Fruit fly (Drosophila melanogaster): ENCODE measurements around the gene CG32266.
A peak's percentile ranks its signal among the peaks of the same experiment; 100 is the strongest.

Gene CG32266

dm6 chr3L:3765782-3766520 lies 24.7 kb upstream of the CG32266 start (continued):
- TF ChIP-seq CG9705 (GFP tag; optimal IDR thresholded peaks at IDR 0.05) (no peak), lola (GFP tag; optimal IDR thresholded peaks at IDR 0.05) (no peak)

- TF ChIP-seq Myc (optimal IDR thresholded peaks at IDR 0.05): peak; percentile 50
- no peak for TF ChIP-seq Dif (GFP tag; optimal IDR thresholded peaks at IDR 0.05; ENCODE audit: partially characterized antibody)
These were observed 23.9 kb upstream of the CG32266 start for dm6 chr3L:3766704-3767103.

- TF ChIP-seq sv (GFP tag; optimal IDR thresholded peaks at IDR 0.05): peak; percentile 45
- peak; percentile 27 for TF ChIP-seq N (GFP tag; optimal IDR thresholded peaks at IDR 0.05)
- no peak for TF ChIP-seq dl (GFP tag; optimal IDR thresholded peaks at IDR 0.05; ENCODE audit: insufficient read depth in 1 of 2, partially characterized antibody in 2 of 2)
- peak; percentile 6 for TF ChIP-seq br (GFP tag; optimal IDR thresholded peaks at IDR 0.05)
- peak; percentile 24 for TF ChIP-seq OdsH (GFP tag; optimal IDR thresholded peaks at IDR 0.05)
- TF ChIP-seq usp (GFP tag; optimal IDR thresholded peaks at IDR 0.05): no peak
- TF ChIP-seq Hnf4 (GFP tag; optimal IDR thresholded peaks at IDR 0.05): peak; percentile 7
- TF ChIP-seq rgr (GFP tag; optimal IDR thresholded peaks at IDR 0.05): peak; percentile 34
- peak; percentile 33 for TF ChIP-seq Hr83 (GFP tag; optimal IDR thresholded peaks at IDR 0.05; ENCODE audit: poor library complexity, severe bottlenecking)
- peak in 1 of 2 experiments; percentile 23 for TF ChIP-seq foxo (GFP tag; optimal IDR thresholded peaks at IDR 0.05)
- peak; percentile 5 for TF ChIP-seq ey (GFP tag; optimal IDR thresholded peaks at IDR 0.05)
- TF ChIP-seq HLH106 (tag; optimal IDR thresholded peaks at IDR 0.05): no peak
These were observed 22.8 kb upstream of the CG32266 start for dm6 chr3L:3767825-3768224.

- no peak for TF ChIP-seq Myc (optimal IDR thresholded peaks at IDR 0.05)
- no peak for TF ChIP-seq ey (GFP tag; optimal IDR thresholded peaks at IDR 0.05)
- no peak for TF ChIP-seq CrebA (GFP tag; optimal IDR thresholded peaks at IDR 0.05; ENCODE audit: borderline replicate concordance)
- TF ChIP-seq Hnf4 (GFP tag; optimal IDR thresholded peaks at IDR 0.05): no peak
- no peak for TF ChIP-seq CG9705 (GFP tag; optimal IDR thresholded peaks at IDR 0.05)
- TF ChIP-seq HLH106 (tag; optimal IDR thresholded peaks at IDR 0.05): no peak
- TF ChIP-seq rgr (GFP tag; optimal IDR thresholded peaks at IDR 0.05): no peak
- no peak for TF ChIP-seq dl (GFP tag; optimal IDR thresholded peaks at IDR 0.05; ENCODE audit: insufficient read depth in 1 of 2, partially characterized antibody in 2 of 2)
- no peak for TF ChIP-seq sage (GFP tag; optimal IDR thresholded peaks at IDR 0.05)
- no peak for TF ChIP-seq dmrt93B (GFP tag; optimal IDR thresholded peaks at IDR 0.05)
These were observed 21.4 kb upstream of the CG32266 start for dm6 chr3L:3769157-3769556.

dm6 chr3L:3770823-3771222 lies 19.8 kb upstream of the CG32266 start:
- no peak for TF ChIP-seq woc (GFP tag; optimal IDR thresholded peaks at IDR 0.05)
- no peak for TF ChIP-seq lola (GFP tag; optimal IDR thresholded peaks at IDR 0.05)
- TF ChIP-seq dmrt93B (GFP tag; optimal IDR thresholded peaks at IDR 0.05): no peak

dm6 chr3L:3771406-3771935 lies 19.1 kb upstream of the CG32266 start:
- TF ChIP-seq Hr83 (GFP tag; optimal IDR thresholded peaks at IDR 0.05; ENCODE audit: poor library complexity, severe bottlenecking) (no peak), dsf (GFP tag; optimal IDR thresholded peaks at IDR 0.05; ENCODE audit: borderline replicate concordance) (no peak), jim (GFP tag; optimal IDR thresholded peaks at IDR 0.05) (no peak), GATAd (GFP tag; optimal IDR thresholded peaks at IDR 0.05) (no peak), foxo (GFP tag; optimal IDR thresholded peaks at IDR 0.05) (peak in 1 of 2 experiments; percentile 84), rgr (GFP tag; optimal IDR thresholded peaks at IDR 0.05) (peak; percentile 70), N (GFP tag; optimal IDR thresholded peaks at IDR 0.05) (no peak), CrebA (GFP tag; optimal IDR thresholded peaks at IDR 0.05; ENCODE audit: borderline replicate concordance) (peak; percentile 34), woc (GFP tag; optimal IDR thresholded peaks at IDR 0.05) (peak; percentile 48), Mio (GFP tag; optimal IDR thresholded peaks at IDR 0.05) (no peak), dl (GFP tag; optimal IDR thresholded peaks at IDR 0.05; ENCODE audit: insufficient read depth in 1 of 2, partially characterized antibody in 2 of 2) (no peak), Hr78 (GFP tag; optimal IDR thresholded peaks at IDR 0.05) (no peak), br (GFP tag; optimal IDR thresholded peaks at IDR 0.05) (peak; percentile 19), Jra (GFP tag; optimal IDR thresholded peaks at IDR 0.05) (no peak), Vsx2 (GFP tag; optimal IDR thresholded peaks at IDR 0.05; ENCODE audit: partially characterized antibody) (peak; percentile 20), Sp1 (GFP tag; optimal IDR thresholded peaks at IDR 0.05) (peak; percentile 89), psq (GFP tag; optimal IDR thresholded peaks at IDR 0.05) (peak; percentile 82), usp (GFP tag; optimal IDR thresholded peaks at IDR 0.05) (no peak), lola (GFP tag; optimal IDR thresholded peaks at IDR 0.05) (no peak), fru (GFP tag; optimal IDR thresholded peaks at IDR 0.05) (peak; percentile 69), brk (GFP tag; optimal IDR thresholded peaks at IDR 0.05) (peak; percentile 23), Dfd (GFP tag; optimal IDR thresholded peaks at IDR 0.05) (no peak), CG9705 (GFP tag; optimal IDR thresholded peaks at IDR 0.05) (peak; percentile 39), CG32264 (GFP tag; optimal IDR thresholded peaks at IDR 0.05) (no peak), sv (GFP tag; optimal IDR thresholded peaks at IDR 0.05) (peak; percentile 35), Rel (GFP tag; optimal IDR thresholded peaks at IDR 0.05) (peak; percentile 6), Rel (tag; optimal IDR thresholded peaks at IDR 0.05) (peak; percentile 42), tai (GFP tag; optimal IDR thresholded peaks at IDR 0.05) (peak; percentile 38)

All from whole organism, wandering third instar larva.